Worm (Caenorhabditis elegans): ENCODE measurements around the gene unc-61.

- TF ChIP-seq ama-1 (optimal IDR thresholded peaks at IDR 0.05): no peak
- TF ChIP-seq nhr-11 (tag; optimal IDR thresholded peaks at IDR 0.05): no peak
- TF ChIP-seq unc-39 (tag; optimal IDR thresholded peaks at IDR 0.05): no peak
- no peak for TF ChIP-seq elt-2 (tag; optimal IDR thresholded peaks at IDR 0.05)
- TF ChIP-seq unc-62 (GFP tag; optimal IDR thresholded peaks at IDR 0.05): no peak
- no peak for TF ChIP-seq snpc-4 (tag; optimal IDR thresholded peaks at IDR 0.05)
- no peak for TF ChIP-seq mdl-1 (tag; optimal IDR thresholded peaks at IDR 0.05)
- TF ChIP-seq nhr-76 (tag; optimal IDR thresholded peaks at IDR 0.05): no peak
- no peak for TF ChIP-seq pha-4 (tag; optimal IDR thresholded peaks at IDR 0.05)
Measured at ce11 chrV:14779644-14780043, 45.6 kb upstream of the unc-61 start, which contains the start of the genes scrm-7 and Y50E8A.10.
